Worm (Caenorhabditis elegans) whole organism, young adult: ENCODE results near the gene ztf-17.
A peak's percentile ranks its signal among the peaks of the same experiment; 100 is the strongest.

ENCODE experiments used
- B0035.1 ChIP-seq: sonication (generic microtip); optimal IDR thresholded peaks from 2 replicates; lab custom pipeline; 2016; ENCODE audit warnings: missing genetic modification characterization, mild to moderate bottlenecking, missing compliant biosample characterization, missing genotype, missing genetic modification reagents
- C17E4.6 ChIP-seq: fragments of 200-800 bp; sonication (Bioruptor generic); IDR thresholded peaks from 2 replicates; pipeline ENCODE4 v1.3.6; 2022; ENCODE audit warnings: missing genetic modification reagents, missing genetic modification characterization, missing compliant biosample characterization
- F57A8.1 ChIP-seq: fragments of 200-800 bp; sonication (Bioruptor generic); optimal IDR thresholded peaks from 2 replicates; lab custom pipeline; 2018; ENCODE audit warnings: mild to moderate bottlenecking, missing genetic modification characterization, moderate library complexity, missing compliant biosample characterization
- F57C9.4 ChIP-seq: sonication (generic microtip); optimal IDR thresholded peaks from 2 replicates; lab custom pipeline; 2017; ENCODE audit warnings: mild to moderate bottlenecking, missing genetic modification characterization, missing compliant biosample characterization
- Y53F4B.3 ChIP-seq: fragments of 200-800 bp; sonication (Bioruptor generic); IDR thresholded peaks from 2 replicates; pipeline ENCODE4 v1.3.6; 2022; ENCODE audit warnings: missing genetic modification reagents, missing genetic modification characterization, missing compliant biosample characterization
- Y53G8AR.9 ChIP-seq: fragments of 200-800 bp; sonication (Bioruptor generic); conservative IDR thresholded peaks from 2 replicates; pipeline ENCODE4 v1.3.6; 2022; ENCODE audit warnings: missing genetic modification reagents, missing genetic modification characterization, missing compliant biosample characterization
- aptf-2 ChIP-seq: fragments of 200-800 bp; sonication (Bioruptor generic); conservative IDR thresholded peaks from 2 replicates; pipeline ENCODE4 v1.3.6; 2022; ENCODE audit warnings: missing genetic modification reagents, missing genetic modification characterization, missing compliant biosample characterization
- athp-1 ChIP-seq: sonication (generic microtip); optimal IDR thresholded peaks from 2 replicates; lab custom pipeline; 2017; ENCODE audit warnings: mild to moderate bottlenecking, missing genetic modification characterization, missing compliant biosample characterization
- attf-3 ChIP-seq: fragments of 200-800 bp; sonication (Bioruptor generic); conservative IDR thresholded peaks from 2 replicates; pipeline ENCODE4 v1.3.6; 2022; ENCODE audit warnings: missing genetic modification reagents, missing genetic modification characterization, missing compliant biosample characterization
- ceh-100 ChIP-seq: fragments of 200-800 bp; sonication (Bioruptor generic); IDR thresholded peaks from 2 replicates; pipeline ENCODE4 v1.3.6; 2022; ENCODE audit warnings: missing genetic modification reagents, missing genetic modification characterization, missing compliant biosample characterization
- ceh-58 ChIP-seq: fragments of 200-800 bp; sonication (Bioruptor generic); IDR thresholded peaks from 2 replicates; pipeline ENCODE4 v1.3.6; 2022; ENCODE audit warnings: missing genetic modification characterization, missing compliant biosample characterization
- ceh-79 ChIP-seq: sonication (generic microtip); optimal IDR thresholded peaks from 2 replicates; lab custom pipeline; 2017; ENCODE audit warnings: mild to moderate bottlenecking, missing genetic modification characterization, missing compliant biosample characterization
- chd-7 ChIP-seq: sonication (generic microtip); optimal IDR thresholded peaks from 2 replicates; lab custom pipeline; 2016; ENCODE audit warnings: mild to moderate bottlenecking, missing genetic modification characterization, moderate library complexity, missing compliant biosample characterization
- dox-1 ChIP-seq: fragments of 200-800 bp; sonication (Bioruptor generic); IDR thresholded peaks from 2 replicates; pipeline ENCODE4 v1.3.6; 2022; ENCODE audit warnings: missing genetic modification reagents, missing genetic modification characterization, missing compliant biosample characterization
- dpl-1 ChIP-seq: fragments of 150-350 bp; optimal IDR thresholded peaks from 2 replicates; lab custom pipeline; 2014; ENCODE audit warnings: missing biosample characterization, missing genetic modification reagents, missing genetic modification characterization
- fkh-3 ChIP-seq: sonication (generic microtip); optimal IDR thresholded peaks from 2 replicates; lab custom pipeline; 2016; ENCODE audit warnings: mild to moderate bottlenecking, missing genetic modification characterization, missing compliant biosample characterization
- gei-17 ChIP-seq: fragments of 200-800 bp; sonication (Bioruptor generic); optimal IDR thresholded peaks from 2 replicates; lab custom pipeline; 2018; ENCODE audit warnings: mild to moderate bottlenecking, missing genetic modification characterization, missing compliant biosample characterization
- hlh-12 ChIP-seq: sonication (generic microtip); optimal IDR thresholded peaks from 2 replicates; lab custom pipeline; 2016; ENCODE audit warnings: missing genetic modification characterization, missing compliant biosample characterization
- let-607 ChIP-seq, 2 experiments: fragments of 200-800 bp in 1 of 2; sonication (Bioruptor generic) in 1 of 2; sonication (generic microtip) in 1 of 2; optimal IDR thresholded peaks; 2 replicates each; lab custom pipeline; 2016 to 2018; ENCODE audit warnings: mild to moderate bottlenecking in 2 of 2, missing compliant biosample characterization in 2 of 2, missing genetic modification characterization in 2 of 2, moderate library complexity in 2 of 2, missing genotype in 1 of 2
- lin-35 ChIP-seq, 3 experiments: fragments of 150-350 bp in 2 of 3; sonication (generic microtip) in 1 of 3; optimal IDR thresholded peaks; 2 replicates each; lab custom pipeline; 2014 to 2018; ENCODE audit warnings: missing biosample characterization in 3 of 3, missing genetic modification characterization in 3 of 3, missing genetic modification reagents in 3 of 3
- lin-40 ChIP-seq: sonication (generic microtip); optimal IDR thresholded peaks from 2 replicates; lab custom pipeline; 2016; ENCODE audit warnings: missing genetic modification characterization, mild to moderate bottlenecking, missing compliant biosample characterization, missing genotype, missing genetic modification reagents
- lin-54 ChIP-seq: fragments of 200-800 bp; sonication (Bioruptor generic); optimal IDR thresholded peaks from 2 replicates; lab custom pipeline; 2018; ENCODE audit warnings: mild to moderate bottlenecking, missing genetic modification characterization, missing compliant biosample characterization
- madf-6 ChIP-seq: fragments of 200-800 bp; sonication (Bioruptor generic); IDR thresholded peaks from 2 replicates; pipeline ENCODE4 v1.3.6; 2022; ENCODE audit warnings: missing genetic modification reagents, missing genetic modification characterization, missing compliant biosample characterization
- nhr-179 ChIP-seq: sonication (generic microtip); optimal IDR thresholded peaks from 2 replicates; lab custom pipeline; 2016; ENCODE audit warnings: mild to moderate bottlenecking, missing genetic modification characterization, missing compliant biosample characterization
- nhr-80 ChIP-seq: sonication (generic microtip); optimal IDR thresholded peaks from 2 replicates; lab custom pipeline; 2016; ENCODE audit warnings: missing genetic modification characterization, missing compliant biosample characterization
- rcor-1 ChIP-seq: fragments of 200-800 bp; sonication (Bioruptor generic); IDR thresholded peaks from 2 replicates; pipeline ENCODE4 v1.3.6; 2022; ENCODE audit warnings: missing genetic modification reagents, missing genetic modification characterization, missing compliant biosample characterization
- ztf-26 ChIP-seq: sonication (generic microtip); optimal IDR thresholded peaks from 2 replicates; lab custom pipeline; 2017; ENCODE audit warnings: missing genetic modification characterization, missing compliant biosample characterization
- ztf-28 ChIP-seq: fragments of 200-800 bp; sonication (Bioruptor generic); IDR thresholded peaks from 2 replicates; pipeline ENCODE4 v1.3.6; 2022; ENCODE audit warnings: missing genetic modification reagents, missing genetic modification characterization, missing compliant biosample characterization
- ztf-6 ChIP-seq: fragments of 200-800 bp; sonication (Bioruptor generic); IDR thresholded peaks from 2 replicates; pipeline ENCODE4 v1.3.6; 2022; ENCODE audit warnings: missing genetic modification reagents, missing genetic modification characterization, missing compliant biosample characterization

The ztf-17 gene

ce11 chrII:7854942-7855341 is 15.0 kb downstream of the ztf-17 start, which contains the start of gene mdt-10:
mdt-10 (minus strand) TSS chrII:7855042.
- TF ChIP-seq let-607 (tag; optimal IDR thresholded peaks at IDR 0.05; lab: Kevin White, UChicago) (no peak), lin-40 (tag; lab: Kevin White, UChicago) (no peak), ceh-100 (GFP tag; lab: Robert Waterston, UW) (no peak), nhr-179 (tag; lab: Kevin White, UChicago) (no peak), Y53F4B.3 (no peak), nhr-80 (tag; lab: Kevin White, UChicago) (no peak)

ce11 chrII:7853679-7854078 is 16.3 kb downstream of the ztf-17 start, which contains the start of gene T09A5.5:
T09A5.5 (minus strand) TSS chrII:7853779.
- TF ChIP-seq F57A8.1 (GFP tag; lab: Kevin White, UChicago) = no peak
- TF ChIP-seq madf-6 (GFP tag; lab: Robert Waterston, UW) = peak; percentile 32; the same call in 1 of the 2 replicates

- TF ChIP-seq chd-7 (no peak), ztf-26 (tag; lab: Kevin White, UChicago) (no peak), nhr-80 (tag; lab: Kevin White, UChicago) (peak; percentile 36)
These were observed 18.5 kb downstream of the ztf-17 start for ce11 chrII:7851480-7851879.

- TF ChIP-seq ztf-28 (no peak), fkh-3 (tag; lab: Kevin White, UChicago) (no peak)
These were observed 19.4 kb downstream of the ztf-17 start for ce11 chrII:7850575-7850974.

ce11 chrII:7849697-7850096 is 20.3 kb downstream of the ztf-17 start, which contains the start of gene acr-7:
acr-7 (minus strand) TSS chrII:7849797.
- TF ChIP-seq dpl-1 (GFP tag; lab: Kevin White, UChicago) = no peak
- no peak for TF ChIP-seq lin-54 (GFP tag; lab: Kevin White, UChicago)
- no peak for TF ChIP-seq athp-1 (tag; lab: Kevin White, UChicago)
- no peak for TF ChIP-seq ceh-58 (GFP tag; lab: Robert Waterston, UW)
- TF ChIP-seq gei-17 (GFP tag; lab: Kevin White, UChicago) = no peak
- no peak for TF ChIP-seq attf-3 (GFP tag; lab: Robert Waterston, UW)
- no peak for TF ChIP-seq C17E4.6 (GFP tag; lab: Robert Waterston, UW)
- no peak for TF ChIP-seq lin-35 (GFP tag; optimal IDR thresholded peaks at IDR 0.05; lab: Kevin White, UChicago)
- no peak for TF ChIP-seq aptf-2

- TF ChIP-seq ztf-6 (GFP tag; lab: Robert Waterston, UW) = no peak
- TF ChIP-seq dox-1 (GFP tag; lab: Robert Waterston, UW) = no peak
- TF ChIP-seq rcor-1 (GFP tag; lab: Robert Waterston, UW) = no peak
- no peak for TF ChIP-seq hlh-12
- TF ChIP-seq B0035.1 (tag; lab: Kevin White, UChicago) = no peak
- TF ChIP-seq Y53G8AR.9 (GFP tag; lab: Robert Waterston, UW) = no peak
- TF ChIP-seq F57C9.4 = no peak
- no peak for TF ChIP-seq attf-3 (GFP tag; lab: Robert Waterston, UW)
- no peak for TF ChIP-seq lin-40 (tag; lab: Kevin White, UChicago)
- TF ChIP-seq ceh-79 (tag; lab: Kevin White, UChicago) = no peak
- TF ChIP-seq, all 124 proteins: peak for 0
These were observed 24.3 kb downstream of the ztf-17 start, which contains the start of gene T09A5.4 for ce11 chrII:7845571-7846236. T09A5.4 (plus strand) TSS chrII:7846186.
